Worm (Caenorhabditis elegans) whole organism, L2 larva: ENCODE data around the gene sup-12.

Source experiments
- C34F6.9 ChIP-seq: fragments of 150-350 bp; optimal IDR thresholded peaks from 2 replicates; lab custom pipeline; 2014; ENCODE audit warnings: missing biosample characterization, missing genetic modification characterization
- F13H6.1 ChIP-seq: sonication (generic microtip); optimal IDR thresholded peaks from 2 replicates; lab custom pipeline; 2016; ENCODE audit warnings: missing genetic modification characterization, missing compliant biosample characterization
- R02D3.7 ChIP-seq: fragments of 150-350 bp; optimal IDR thresholded peaks from 2 replicates; lab custom pipeline; 2014; ENCODE audit warnings: missing biosample characterization, missing genetic modification characterization
- Y55F3AM.14 ChIP-seq: fragments of 200-800 bp; sonication (Bioruptor generic); optimal IDR thresholded peaks from 2 replicates; lab custom pipeline; 2018; ENCODE audit warnings: mild to moderate bottlenecking, missing genetic modification characterization, missing compliant biosample characterization
- ZK546.5 ChIP-seq: sonication (generic microtip); optimal IDR thresholded peaks from 2 replicates; lab custom pipeline; 2017; ENCODE audit warnings: missing biosample characterization, missing genetic modification characterization
- blmp-1 ChIP-seq: sonication (generic microtip); optimal IDR thresholded peaks from 2 replicates; lab custom pipeline; 2017; ENCODE audit warnings: missing genetic modification characterization, mild to moderate bottlenecking, missing compliant biosample characterization, antibody characterized with exemption, moderate library complexity; ENCODE audit not compliant: insufficient read depth
- ceh-16 ChIP-seq: fragments of 150-350 bp; optimal IDR thresholded peaks from 2 replicates; lab custom pipeline; 2014; ENCODE audit warnings: missing biosample characterization, missing genetic modification characterization
- ceh-82 ChIP-seq: fragments of 150-350 bp; optimal IDR thresholded peaks from 2 replicates; lab custom pipeline; 2014; ENCODE audit warnings: missing biosample characterization, missing genetic modification characterization
- crh-2 ChIP-seq: sonication (generic microtip); optimal IDR thresholded peaks from 2 replicates; lab custom pipeline; 2017; ENCODE audit warnings: missing biosample characterization, missing genetic modification characterization
- dmd-4 ChIP-seq: sonication (generic microtip); optimal IDR thresholded peaks from 2 replicates; lab custom pipeline; 2017; ENCODE audit warnings: missing biosample characterization, missing genetic modification characterization
- egl-27 ChIP-seq: sonication (generic microtip); optimal IDR thresholded peaks from 3 replicates; lab custom pipeline; 2017; ENCODE audit warnings: missing biosample characterization, missing genetic modification reagents, missing genetic modification characterization
- elt-3 ChIP-seq: sonication (generic microtip); optimal IDR thresholded peaks from 2 replicates; lab custom pipeline; 2017; ENCODE audit warnings: missing biosample characterization, missing genetic modification characterization
- lin-13 ChIP-seq: fragments of 150-350 bp; optimal IDR thresholded peaks from 2 replicates; lab custom pipeline; 2014; ENCODE audit warnings: missing biosample characterization, missing genetic modification reagents, missing genetic modification characterization
- lin-39 ChIP-seq: fragments of 150-350 bp; optimal IDR thresholded peaks from 2 replicates; lab custom pipeline; 2014; ENCODE audit warnings: missing biosample characterization, missing genetic modification reagents, missing genetic modification characterization
- lsy-2 ChIP-seq, 2 experiments: fragments of 150-350 bp in 1 of 2; sonication (generic microtip) in 1 of 2; optimal IDR thresholded peaks; 2 replicates each; lab custom pipeline; 2014 to 2017; ENCODE audit warnings: missing biosample characterization in 2 of 2, missing genetic modification characterization in 2 of 2
- mab-5 ChIP-seq: fragments of 150-350 bp; optimal IDR thresholded peaks from 2 replicates; lab custom pipeline; 2014; ENCODE audit warnings: missing biosample characterization, missing genetic modification characterization
- mbf-1 ChIP-seq: sonication (generic microtip); optimal IDR thresholded peaks from 2 replicates; lab custom pipeline; 2017; ENCODE audit warnings: missing biosample characterization, missing genetic modification characterization
- nhr-10 ChIP-seq: sonication (generic microtip); optimal IDR thresholded peaks from 2 replicates; lab custom pipeline; 2017; ENCODE audit warnings: missing biosample characterization, missing genetic modification characterization
- nhr-11 ChIP-seq: fragments of 150-350 bp; optimal IDR thresholded peaks from 2 replicates; lab custom pipeline; 2014; ENCODE audit warnings: missing biosample characterization, missing genetic modification characterization
- nhr-12 ChIP-seq: fragments of 150-350 bp; optimal IDR thresholded peaks from 2 replicates; lab custom pipeline; 2014; ENCODE audit warnings: missing biosample characterization, missing genetic modification characterization
- nhr-129 ChIP-seq: fragments of 150-350 bp; optimal IDR thresholded peaks from 2 replicates; lab custom pipeline; 2014; ENCODE audit warnings: missing biosample characterization, missing genetic modification characterization
- nhr-21 ChIP-seq: fragments of 150-350 bp; optimal IDR thresholded peaks from 2 replicates; lab custom pipeline; 2014; ENCODE audit warnings: missing biosample characterization, missing genetic modification characterization
- nhr-25 ChIP-seq: fragments of 150-350 bp; sonication (generic microtip); optimal IDR thresholded peaks from 3 replicates; lab custom pipeline; 2014; ENCODE audit warnings: missing biosample characterization, missing genetic modification characterization
- nhr-77 ChIP-seq: fragments of 150-350 bp; optimal IDR thresholded peaks from 2 replicates; lab custom pipeline; 2014; ENCODE audit warnings: missing biosample characterization, missing genetic modification characterization
- peb-1 ChIP-seq: fragments of 150-350 bp; optimal IDR thresholded peaks from 2 replicates; lab custom pipeline; 2014; ENCODE audit warnings: missing biosample characterization, missing genetic modification characterization
- sem-4 ChIP-seq: fragments of 150-350 bp; optimal IDR thresholded peaks from 2 replicates; lab custom pipeline; 2014; ENCODE audit warnings: missing biosample characterization, missing genetic modification reagents, missing genetic modification characterization
- skn-1 ChIP-seq: sonication (generic microtip); optimal IDR thresholded peaks from 2 replicates; lab custom pipeline; 2017; ENCODE audit warnings: missing biosample characterization, missing genetic modification characterization
- sma-9 ChIP-seq, 2 experiments: fragments of 150-350 bp in 1 of 2; sonication (generic microtip) in 1 of 2; optimal IDR thresholded peaks; 2 replicates each; lab custom pipeline; 2014 to 2016; ENCODE audit warnings: missing genetic modification characterization in 2 of 2, mild to moderate bottlenecking in 1 of 2, missing biosample characterization in 1 of 2, missing compliant biosample characterization in 1 of 2, missing genetic modification reagents in 1 of 2, moderate library complexity in 1 of 2
- snpc-4 ChIP-seq: fragments of 150-350 bp; optimal IDR thresholded peaks from 2 replicates; lab custom pipeline; 2014; ENCODE audit warnings: missing biosample characterization, missing genetic modification characterization
- unc-39 ChIP-seq: fragments of 150-350 bp; optimal IDR thresholded peaks from 2 replicates; lab custom pipeline; 2014; ENCODE audit warnings: missing biosample characterization, missing genetic modification characterization
- unc-55 ChIP-seq: fragments of 150-350 bp; sonication (generic microtip); optimal IDR thresholded peaks from 3 replicates; lab custom pipeline; 2014; ENCODE audit warnings: missing biosample characterization, missing genetic modification reagents, missing genetic modification characterization
- unc-62 ChIP-seq: fragments of 150-350 bp; optimal IDR thresholded peaks from 2 replicates; lab custom pipeline; 2014; ENCODE audit warnings: missing biosample characterization, missing genetic modification reagents, missing genetic modification characterization
- zag-1 ChIP-seq: fragments of 150-350 bp; optimal IDR thresholded peaks from 2 replicates; lab custom pipeline; 2014; ENCODE audit warnings: missing biosample characterization, missing genetic modification characterization
- ztf-1 ChIP-seq: fragments of 200-800 bp; sonication (Bioruptor generic); conservative IDR thresholded peaks from 2 replicates; pipeline ENCODE4 v1.3.6; 2022; ENCODE audit warnings: missing genetic modification characterization, missing compliant biosample characterization
- ztf-11 ChIP-seq: sonication (generic microtip); optimal IDR thresholded peaks from 2 replicates; lab custom pipeline; 2017; ENCODE audit warnings: missing biosample characterization, missing genetic modification characterization
- ztf-4 ChIP-seq: fragments of 150-350 bp; optimal IDR thresholded peaks from 2 replicates; lab custom pipeline; 2014; ENCODE audit warnings: missing biosample characterization, missing genetic modification characterization

sup-12 gene

ce11 chrX:3911280-3911679 lies 6.9 kb downstream of the sup-12 start, which contains the start of gene T22B2.5:
T22B2.5 (minus strand) TSS chrX:3911380.
- TF ChIP-seq nhr-10 (tag; lab: Kevin White, UChicago) (no peak), ztf-4 (no peak), Y55F3AM.14 (GFP tag; lab: Kevin White, UChicago) (no peak), nhr-21 (tag; lab: Kevin White, UChicago) (no peak)

ce11 chrX:3914273-3914672 lies 9.9 kb downstream of the sup-12 start:
- TF ChIP-seq sem-4 (tag; lab: Kevin White, UChicago) (no peak), elt-3 (no peak), unc-39 (tag; lab: Kevin White, UChicago) (no peak), nhr-129 (tag; lab: Kevin White, UChicago) (peak; percentile 25), lin-39 (no peak), crh-2 (tag; lab: Kevin White, UChicago) (no peak), nhr-77 (no peak)

ce11 chrX:3915748-3916147 lies 11.4 kb downstream of the sup-12 start, which contains the start of gene idpp-9:
idpp-9 (minus strand) TSS chrX:3915848.
- TF ChIP-seq nhr-11 (tag; lab: Kevin White, UChicago) (no peak), nhr-12 (tag; lab: Kevin White, UChicago) (no peak), ceh-16 (tag; lab: Kevin White, UChicago) (no peak), nhr-129 (tag; lab: Kevin White, UChicago) (no peak), ceh-82 (tag; lab: Kevin White, UChicago) (no peak), snpc-4 (no peak), skn-1 (no peak), F13H6.1 (tag; lab: Kevin White, UChicago) (no peak), lin-39 (no peak), ztf-4 (no peak), unc-55 (GFP tag; lab: Kevin White, UChicago) (no peak), unc-62 (no peak), ztf-1 (no peak), ZK546.5 (tag; lab: Kevin White, UChicago) (no peak), mab-5 (tag; lab: Kevin White, UChicago) (no peak), dmd-4 (no peak)
- TF ChIP-seq, all 48 proteins: peak for 0

- TF ChIP-seq nhr-21 (tag; lab: Kevin White, UChicago): no peak
- no peak for TF ChIP-seq blmp-1 (tag; lab: Kevin White, UChicago)
- TF ChIP-seq ztf-11 (tag; lab: Kevin White, UChicago): no peak
- no peak for TF ChIP-seq mbf-1 (tag; lab: Kevin White, UChicago)
Observed at ce11 chrX:3917013-3917412, 12.6 kb downstream of the sup-12 start, which contains the start of gene T22B2.3. T22B2.3 (plus strand) TSS chrX:3917313.

ce11 chrX:3918182-3918581 lies 13.8 kb downstream of the sup-12 start:
- TF ChIP-seq nhr-25 (tag; lab: Kevin White, UChicago) (no peak), lin-13 (no peak), Y55F3AM.14 (GFP tag; lab: Kevin White, UChicago) (no peak), ZK546.5 (tag; lab: Kevin White, UChicago) (no peak), egl-27 (tag; lab: Kevin White, UChicago) (no peak), R02D3.7 (tag; lab: Kevin White, UChicago) (no peak), zag-1 (tag; lab: Kevin White, UChicago) (no peak)

- no peak for TF ChIP-seq lsy-2 (tag; optimal IDR thresholded peaks at IDR 0.05; lab: Kevin White, UChicago)
- TF ChIP-seq sma-9 (GFP tag; optimal IDR thresholded peaks at IDR 0.05; lab: Kevin White, UChicago): no peak
- TF ChIP-seq sma-9 (tag; optimal IDR thresholded peaks at IDR 0.05; lab: Kevin White, UChicago): no peak
- no peak for TF ChIP-seq C34F6.9
- TF ChIP-seq nhr-21 (tag; lab: Kevin White, UChicago): no peak
- TF ChIP-seq peb-1 (tag; lab: Kevin White, UChicago): no peak
- TF ChIP-seq R02D3.7 (tag; lab: Kevin White, UChicago): no peak
- no peak for TF ChIP-seq blmp-1 (tag; lab: Kevin White, UChicago)
- TF ChIP-seq ZK546.5 (tag; lab: Kevin White, UChicago): no peak
- TF ChIP-seq nhr-25 (tag; lab: Kevin White, UChicago): no peak
- TF ChIP-seq elt-3: no peak
- no peak for TF ChIP-seq ztf-1
- no peak for TF ChIP-seq F13H6.1 (tag; lab: Kevin White, UChicago)
- TF ChIP-seq, all 48 proteins: peak for 0
Observed at ce11 chrX:3919689-3920088, 15.3 kb downstream of the sup-12 start.
